Worm (Caenorhabditis elegans): Measurements from ENCODE around the gene T05C12.11.

- TF ChIP-seq dmd-9 (GFP tag; IDR thresholded peaks at IDR 0.05) (no peak), attf-4 (tag; optimal IDR thresholded peaks at IDR 0.05) (no peak), ztf-11 (tag; optimal IDR thresholded peaks at IDR 0.05) (no peak), F49E8.2 (tag; optimal IDR thresholded peaks at IDR 0.05; ENCODE audit: borderline replicate concordance) (no peak), hif-1 (tag; optimal IDR thresholded peaks at IDR 0.05) (no peak), pha-4 (GFP tag; IDR thresholded peaks at IDR 0.05) (no peak), pha-4 (tag; optimal IDR thresholded peaks at IDR 0.05) (no peak), unc-62 (GFP tag; optimal IDR thresholded peaks at IDR 0.05 in 1 of 2) (no peak), unc-62 (tag; optimal IDR thresholded peaks at IDR 0.05) (no peak), mep-1 (tag; optimal IDR thresholded peaks at IDR 0.05) (no peak), nhr-237 (tag; optimal IDR thresholded peaks at IDR 0.05) (no peak), fkh-10 (GFP tag; optimal IDR thresholded peaks at IDR 0.05) (no peak), fos-1 (tag; optimal IDR thresholded peaks at IDR 0.05) (no peak)
Observed at ce11 chrII:8177095-8177494, 6.8 kb upstream of the T05C12.11 start, which contains the start of gene acr-14.

Measured in whole organism, L4 larva.